Worm (Caenorhabditis elegans): ENCODE data around the gene C24H10.4.

Gene C24H10.4

ce11 chrX:5084080-5084479 lies 25.0 kb upstream of the C24H10.4 start:
- no peak for TF ChIP-seq madf-2 (tag; optimal IDR thresholded peaks at IDR 0.05)
- no peak for TF ChIP-seq lin-11 (tag; optimal IDR thresholded peaks at IDR 0.05)
- no peak for TF ChIP-seq rnt-1 (tag; optimal IDR thresholded peaks at IDR 0.05)
- TF ChIP-seq ceh-34 (tag; optimal IDR thresholded peaks at IDR 0.05), result no peak
- no peak for TF ChIP-seq ets-4 (tag; optimal IDR thresholded peaks at IDR 0.05)
- TF ChIP-seq gmeb-2 (tag; optimal IDR thresholded peaks at IDR 0.05), result no peak
- TF ChIP-seq dve-1 (tag; optimal IDR thresholded peaks at IDR 0.05), result no peak
- TF ChIP-seq C08G9.2 (tag; optimal IDR thresholded peaks at IDR 0.05), result no peak
- no peak for TF ChIP-seq unc-55 (GFP tag; optimal IDR thresholded peaks at IDR 0.05)
- no peak for TF ChIP-seq ztf-16 (tag; optimal IDR thresholded peaks at IDR 0.05)
- TF ChIP-seq K09A11.1 (tag; optimal IDR thresholded peaks at IDR 0.05; ENCODE audit: insufficient read depth), result no peak
- no peak for TF ChIP-seq pros-1 (tag; optimal IDR thresholded peaks at IDR 0.05)
- no peak for TF ChIP-seq hlh-6 (tag; optimal IDR thresholded peaks at IDR 0.05)
- TF ChIP-seq sox-4 (tag; optimal IDR thresholded peaks at IDR 0.05), result no peak
- TF ChIP-seq C38D4.7 (GFP tag; optimal IDR thresholded peaks at IDR 0.05), result no peak
- TF ChIP-seq pag-3 (tag; optimal IDR thresholded peaks at IDR 0.05; ENCODE audit: borderline replicate concordance), result no peak
- TF ChIP-seq hlh-15 (tag; optimal IDR thresholded peaks at IDR 0.05), result no peak
- TF ChIP-seq syd-9 (tag; optimal IDR thresholded peaks at IDR 0.05), result no peak
- no peak for TF ChIP-seq che-1 (tag; optimal IDR thresholded peaks at IDR 0.05)
- TF ChIP-seq ceh-22 (tag; optimal IDR thresholded peaks at IDR 0.05), result no peak

- TF ChIP-seq che-1 (tag; optimal IDR thresholded peaks at IDR 0.05), result no peak
- no peak for TF ChIP-seq ama-1 (optimal IDR thresholded peaks at IDR 0.05)
- no peak for TF ChIP-seq ceh-14 (tag; optimal IDR thresholded peaks at IDR 0.05)
- no peak for TF ChIP-seq sox-4 (tag; optimal IDR thresholded peaks at IDR 0.05)
- no peak for TF ChIP-seq K09A11.1 (tag; optimal IDR thresholded peaks at IDR 0.05; ENCODE audit: insufficient read depth)
Observed at ce11 chrX:5079297-5079696, 20.2 kb upstream of the C24H10.4 start.

- TF ChIP-seq tbx-2 (tag; optimal IDR thresholded peaks at IDR 0.05) (peak; percentile 27), elt-2 (tag; optimal IDR thresholded peaks at IDR 0.05) (peak; percentile 13), dmd-4 (tag; optimal IDR thresholded peaks at IDR 0.05; ENCODE audit: borderline replicate concordance) (peak; percentile 6), sdc-2 (tag; optimal IDR thresholded peaks at IDR 0.05) (peak; percentile 42), ceh-18 (tag; optimal IDR thresholded peaks at IDR 0.05) (peak; percentile 8), ref-2 (tag; optimal IDR thresholded peaks at IDR 0.05) (peak; percentile 43), ceh-14 (tag; optimal IDR thresholded peaks at IDR 0.05) (no peak), rnt-1 (tag; optimal IDR thresholded peaks at IDR 0.05) (no peak), pqm-1 (tag; optimal IDR thresholded peaks at IDR 0.05) (peak; percentile 43), hlh-6 (tag; optimal IDR thresholded peaks at IDR 0.05) (peak; percentile 71)
Observed at ce11 chrX:5077696-5078343, 18.8 kb upstream of the C24H10.4 start, which contains the start of gene cal-5. Gene cal-5, minus strand, starts transcription at chrX:5077961.

- TF ChIP-seq K02D7.2 (tag; optimal IDR thresholded peaks at IDR 0.05) (no peak), hlh-15 (tag; optimal IDR thresholded peaks at IDR 0.05) (no peak), pag-3 (tag; optimal IDR thresholded peaks at IDR 0.05; ENCODE audit: borderline replicate concordance) (no peak), pqm-1 (tag; optimal IDR thresholded peaks at IDR 0.05) (no peak), T23F11.4 (GFP tag; optimal IDR thresholded peaks at IDR 0.05) (no peak), sox-4 (tag; optimal IDR thresholded peaks at IDR 0.05) (no peak), ztf-16 (tag; optimal IDR thresholded peaks at IDR 0.05) (no peak)
Observed at ce11 chrX:5075538-5075937, 16.5 kb upstream of the C24H10.4 start.

- TF ChIP-seq pha-4 (tag; optimal IDR thresholded peaks at IDR 0.05), result no peak
- TF ChIP-seq madf-2 (tag; optimal IDR thresholded peaks at IDR 0.05), result no peak
- TF ChIP-seq unc-55 (GFP tag; optimal IDR thresholded peaks at IDR 0.05), result no peak
- TF ChIP-seq pat-9 (tag; optimal IDR thresholded peaks at IDR 0.05), result no peak
Observed at ce11 chrX:5073895-5074294, 14.8 kb upstream of the C24H10.4 start.

Data from whole organism, late embryonic.